Worm (Caenorhabditis elegans) whole organism, midembryonic: ENCODE results near the gene F22F4.9.

Experiments used
- klf-2 ChIP-seq: fragments of 200-800 bp; sonication (Bioruptor generic); conservative IDR thresholded peaks from 2 replicates; pipeline ENCODE4 v1.3.6; 2022; ENCODE audit warnings: missing genetic modification reagents, missing genetic modification characterization, missing compliant biosample characterization
- ztf-29 ChIP-seq: fragments of 200-800 bp; sonication (Bioruptor generic); IDR thresholded peaks from 2 replicates; pipeline ENCODE4 v1.3.6; 2022; ENCODE audit warnings: missing genetic modification reagents, missing genetic modification characterization, missing compliant biosample characterization

DNA sequence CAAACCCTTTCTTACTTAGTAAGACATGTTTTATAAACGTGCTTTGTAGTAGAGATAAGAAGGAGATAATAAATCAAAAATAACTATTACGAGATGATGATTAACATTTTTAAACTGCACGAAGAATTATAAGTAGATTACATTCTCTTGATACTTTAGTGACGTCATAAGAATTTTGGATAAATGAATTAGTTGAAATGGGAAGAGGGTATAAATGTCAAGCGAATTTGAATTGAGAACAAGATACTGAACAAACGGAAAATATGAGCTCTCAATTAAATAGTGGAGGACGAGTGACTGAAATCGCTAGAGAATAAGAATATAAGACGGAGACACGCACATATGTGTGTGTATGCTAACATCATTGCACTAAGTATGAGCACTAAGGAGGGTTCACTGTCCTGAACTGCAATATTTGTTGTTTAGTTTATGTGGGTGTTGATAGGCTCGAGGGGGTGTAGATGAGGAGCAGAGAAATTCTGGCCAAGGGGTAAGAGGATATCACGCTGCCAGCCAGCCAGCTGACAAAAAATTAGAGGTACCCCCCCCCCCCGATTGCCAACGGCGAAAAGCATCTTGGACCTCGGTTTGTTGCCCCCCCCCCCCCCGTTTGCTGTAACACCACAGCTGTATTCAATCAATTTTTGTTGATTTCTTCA lies 41.3 kb upstream of the F22F4.9 start:
- TF ChIP-seq ztf-29 (no peak), klf-2 (no peak)
